Worm (Caenorhabditis elegans): ENCODE measurements around the gene let-2.

let-2 gene

DNA sequence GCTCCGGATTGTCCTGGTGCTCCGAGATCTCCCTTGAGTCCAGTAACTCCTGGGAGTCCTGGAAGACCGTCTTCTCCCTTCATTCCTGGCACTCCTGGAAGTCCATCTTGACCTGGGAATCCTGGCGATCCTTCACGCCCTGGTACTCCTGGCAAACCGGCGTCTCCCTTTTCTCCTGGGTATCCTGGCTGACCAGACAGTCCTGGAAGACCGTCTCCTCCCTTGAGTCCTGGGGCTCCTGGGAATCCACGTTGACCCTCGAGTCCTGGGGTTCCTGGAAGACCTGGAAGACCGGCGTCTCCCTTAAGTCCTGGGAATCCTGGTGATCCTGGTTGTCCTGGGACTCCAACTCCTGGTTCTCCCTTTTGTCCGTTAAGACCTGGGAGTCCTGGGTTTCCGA lies 5.1 kb downstream of the let-2 start:
- no peak for TF ChIP-seq swsn-7 (tag; optimal IDR thresholded peaks at IDR 0.05)
- TF ChIP-seq ceh-8 (GFP tag; optimal IDR thresholded peaks at IDR 0.05): no peak
- TF ChIP-seq snpc-4 (tag; optimal IDR thresholded peaks at IDR 0.05): no peak
- no peak for TF ChIP-seq unc-86 (tag; optimal IDR thresholded peaks at IDR 0.05)
- TF ChIP-seq pag-3 (tag; optimal IDR thresholded peaks at IDR 0.05; ENCODE audit: borderline replicate concordance, insufficient read depth): no peak
- TF ChIP-seq nhr-77 (tag; optimal IDR thresholded peaks at IDR 0.05): no peak
- TF ChIP-seq rnt-1 (tag; optimal IDR thresholded peaks at IDR 0.05): no peak
- TF ChIP-seq irx-1 (tag; optimal IDR thresholded peaks at IDR 0.05): no peak
- TF ChIP-seq F16B12.6 (tag; optimal IDR thresholded peaks at IDR 0.05): no peak
- TF ChIP-seq lin-35 (GFP tag; optimal IDR thresholded peaks at IDR 0.05): no peak
- no peak for TF ChIP-seq xbp-1 (tag; optimal IDR thresholded peaks at IDR 0.05)
- no peak for TF ChIP-seq mef-2 (tag; optimal IDR thresholded peaks at IDR 0.05)
- no peak for TF ChIP-seq blmp-1 (tag; optimal IDR thresholded peaks at IDR 0.05)
- TF ChIP-seq fkh-4 (tag; optimal IDR thresholded peaks at IDR 0.05; ENCODE audit: borderline replicate concordance): no peak
- no peak for TF ChIP-seq lsy-2 (tag; optimal IDR thresholded peaks at IDR 0.05)

DNA sequence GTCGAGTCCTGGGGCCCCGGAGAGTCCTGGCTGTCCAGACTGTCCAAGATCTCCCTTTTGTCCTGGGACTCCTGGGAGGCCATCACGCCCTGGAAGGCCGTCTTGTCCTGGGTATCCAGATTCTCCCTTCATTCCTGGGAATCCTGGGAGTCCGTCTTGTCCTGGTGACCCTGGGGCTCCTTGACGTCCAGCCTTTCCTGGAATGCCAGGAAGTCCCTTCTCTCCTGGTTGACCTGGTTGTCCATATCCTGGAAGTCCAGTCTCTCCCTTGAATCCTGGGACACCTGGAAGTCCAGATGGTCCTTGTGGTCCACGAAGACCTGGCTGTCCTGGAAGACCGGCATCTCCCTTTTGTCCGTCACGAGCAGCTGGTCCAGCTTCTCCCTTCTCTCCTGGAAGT lies 6.1 kb downstream of the let-2 start:
- no peak for TF ChIP-seq xbp-1 (tag; optimal IDR thresholded peaks at IDR 0.05)
- TF ChIP-seq nhr-20 (tag; optimal IDR thresholded peaks at IDR 0.05): no peak
- TF ChIP-seq fos-1 (tag; optimal IDR thresholded peaks at IDR 0.05): no peak
- TF ChIP-seq mab-9 (GFP tag; IDR thresholded peaks at IDR 0.05): no peak
- TF ChIP-seq ama-1 (optimal IDR thresholded peaks at IDR 0.05): no peak
- TF ChIP-seq ztf-4 (tag; optimal IDR thresholded peaks at IDR 0.05): no peak
- no peak for TF ChIP-seq ces-1 (GFP tag; optimal IDR thresholded peaks at IDR 0.05)
- TF ChIP-seq lsy-2 (tag; optimal IDR thresholded peaks at IDR 0.05): no peak
- no peak for TF ChIP-seq ceh-8 (GFP tag; optimal IDR thresholded peaks at IDR 0.05)
- no peak for TF ChIP-seq ceh-82 (tag; optimal IDR thresholded peaks at IDR 0.05)
- no peak for TF ChIP-seq unc-62 (GFP tag; optimal IDR thresholded peaks at IDR 0.05)
- no peak for TF ChIP-seq ceh-90 (tag; optimal IDR thresholded peaks at IDR 0.05)
- no peak for TF ChIP-seq hpl-2 (GFP tag; optimal IDR thresholded peaks at IDR 0.05)
- no peak for TF ChIP-seq nhr-11 (tag; optimal IDR thresholded peaks at IDR 0.05)
- TF ChIP-seq lir-3 (tag; optimal IDR thresholded peaks at IDR 0.05; ENCODE audit: poor library complexity): no peak
- no peak for TF ChIP-seq nhr-77 (tag; optimal IDR thresholded peaks at IDR 0.05)
- TF ChIP-seq grh-1 (GFP tag; IDR thresholded peaks at IDR 0.05): no peak
- TF ChIP-seq snu-23 (GFP tag; optimal IDR thresholded peaks at IDR 0.05): no peak
- TF ChIP-seq C16A3.4 (tag; optimal IDR thresholded peaks at IDR 0.05): no peak
- no peak for TF ChIP-seq elt-2 (tag; optimal IDR thresholded peaks at IDR 0.05)

DNA sequence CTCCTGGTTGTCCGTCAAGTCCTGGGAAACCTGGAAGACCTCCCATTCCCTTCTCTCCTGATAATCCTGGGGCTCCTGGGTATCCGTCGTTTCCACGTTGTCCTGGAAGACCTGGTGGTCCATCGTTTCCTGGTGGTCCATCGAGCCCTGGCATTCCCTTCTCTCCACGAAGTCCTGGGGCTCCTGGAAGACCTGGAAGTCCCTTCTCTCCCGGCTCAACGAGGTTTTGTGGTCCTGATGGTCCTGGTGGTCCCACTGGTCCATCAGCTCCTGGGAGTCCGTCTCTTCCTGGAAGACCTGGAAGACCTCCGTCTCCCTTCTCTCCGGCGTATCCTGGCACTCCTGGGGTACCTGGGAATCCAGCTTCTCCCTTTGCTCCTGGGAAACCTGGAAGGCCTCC lies 7.2 kb downstream of the let-2 start:
- TF ChIP-seq mef-2 (tag; optimal IDR thresholded peaks at IDR 0.05): no peak
- no peak for TF ChIP-seq nhr-19 (GFP tag; conservative IDR thresholded peaks at IDR 0.05)
- no peak for TF ChIP-seq nhr-12 (tag; optimal IDR thresholded peaks at IDR 0.05)

DNA sequence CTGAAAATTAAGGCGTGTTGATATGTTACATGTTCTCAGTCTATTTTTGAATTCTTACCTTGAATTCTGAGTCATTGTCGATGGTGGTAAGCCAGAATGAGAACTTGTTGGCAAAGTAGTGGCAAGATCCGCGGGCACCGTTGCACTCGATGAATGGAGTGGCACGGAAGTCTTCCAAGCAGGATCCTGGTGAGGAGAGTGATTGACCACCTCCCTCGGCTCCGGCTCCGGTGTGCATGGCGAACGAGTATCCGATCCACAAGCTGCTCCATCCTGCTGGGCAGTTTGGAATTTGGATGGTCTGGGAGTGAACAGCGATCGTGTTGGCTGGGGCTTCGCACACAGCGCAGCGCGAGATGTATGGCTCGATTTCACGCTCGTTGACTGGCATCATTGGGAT lies 8.0 kb downstream of the let-2 start:
- TF ChIP-seq nhr-77 (tag; optimal IDR thresholded peaks at IDR 0.05) (no peak), tbx-2 (tag; optimal IDR thresholded peaks at IDR 0.05) (no peak), lin-14 (GFP tag; optimal IDR thresholded peaks at IDR 0.05) (no peak), nhr-11 (tag; optimal IDR thresholded peaks at IDR 0.05) (no peak)

DNA sequence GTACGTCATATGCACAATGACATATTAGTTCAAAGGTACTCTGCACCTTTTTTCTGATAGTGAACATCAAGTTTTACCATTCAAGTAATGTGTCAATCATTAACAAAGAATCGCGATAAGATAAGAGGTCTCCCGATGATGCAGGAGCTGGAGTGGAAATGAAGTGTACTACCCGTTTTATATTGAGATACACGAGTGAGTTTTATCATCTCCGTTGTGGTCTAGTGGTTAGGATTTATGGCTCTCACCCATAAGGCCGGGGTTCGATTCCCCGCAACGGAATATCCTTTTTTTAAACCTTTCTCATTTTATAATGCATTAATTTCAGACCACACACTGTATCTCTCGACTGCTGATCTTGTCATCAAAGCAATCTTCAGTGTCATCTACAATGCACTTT lies 11.2 kb downstream of the let-2 start:
- TF ChIP-seq nhr-19 (GFP tag; conservative IDR thresholded peaks at IDR 0.05) (peak; percentile 68), fos-1 (tag; optimal IDR thresholded peaks at IDR 0.05) (peak; percentile 19), fkh-4 (tag; optimal IDR thresholded peaks at IDR 0.05; ENCODE audit: borderline replicate concordance) (no peak), tlp-1 (tag; optimal IDR thresholded peaks at IDR 0.05) (peak; percentile 43), alr-1 (tag; optimal IDR thresholded peaks at IDR 0.05; ENCODE audit: borderline replicate concordance) (no peak), tbx-2 (tag; optimal IDR thresholded peaks at IDR 0.05) (peak; percentile 47), nhr-77 (tag; optimal IDR thresholded peaks at IDR 0.05) (peak; percentile 44), mep-1 (tag; optimal IDR thresholded peaks at IDR 0.05) (peak; percentile 32), dpl-1 (GFP tag; optimal IDR thresholded peaks at IDR 0.05) (no peak), hpl-2 (GFP tag; optimal IDR thresholded peaks at IDR 0.05) (no peak), C16A3.4 (tag; optimal IDR thresholded peaks at IDR 0.05) (peak; percentile 47), snpc-4 (tag; optimal IDR thresholded peaks at IDR 0.05) (no peak), pag-3 (tag; optimal IDR thresholded peaks at IDR 0.05; ENCODE audit: borderline replicate concordance, insufficient read depth) (no peak), unc-62 (GFP tag; optimal IDR thresholded peaks at IDR 0.05) (no peak), efl-1 (optimal IDR thresholded peaks at IDR 0.05) (peak in 1 of 2 experiments; percentile 12), efl-1 (GFP tag; optimal IDR thresholded peaks at IDR 0.05 in 1 of 2) (peak in 1 of 2 experiments; percentile 89), dsc-1 (tag; optimal IDR thresholded peaks at IDR 0.05) (peak; percentile 31), nhr-90 (tag; optimal IDR thresholded peaks at IDR 0.05; ENCODE audit: poor library complexity) (peak; percentile 73), ceh-8 (GFP tag; optimal IDR thresholded peaks at IDR 0.05) (no peak), elt-3 (tag; optimal IDR thresholded peaks at IDR 0.05) (peak in 4 of 6 experiments; percentile 8 to 69 (median 66)), elt-2 (tag; optimal IDR thresholded peaks at IDR 0.05) (peak; percentile 84), rnt-1 (tag; optimal IDR thresholded peaks at IDR 0.05) (peak; percentile 59), snu-23 (GFP tag; optimal IDR thresholded peaks at IDR 0.05) (peak; percentile 75), nhr-20 (tag; optimal IDR thresholded peaks at IDR 0.05) (peak; percentile 72)
